Worm (Caenorhabditis elegans) whole organism, L4 larva: ENCODE measurements around the gene tra-4.

Experiments used
- D1046.2 ChIP-seq: fragments of 200-800 bp; sonication (Bioruptor generic); IDR thresholded peaks from 2 replicates; pipeline ENCODE4 v1.3.6; 2022; ENCODE audit warnings: missing genetic modification characterization, missing compliant biosample characterization
- F44E2.7 ChIP-seq: fragments of 200-800 bp; sonication (Bioruptor generic); IDR thresholded peaks from 2 replicates; pipeline ENCODE4 v2.1.2; 2022; ENCODE audit warnings: missing genetic modification characterization, missing compliant biosample characterization
- R02D3.7 ChIP-seq: fragments of 150-350 bp; sonication (generic microtip); optimal IDR thresholded peaks from 3 replicates; lab custom pipeline; 2014; ENCODE audit warnings: missing biosample characterization, missing genetic modification characterization
- T20F7.1 ChIP-seq: fragments of 200-800 bp; sonication (Bioruptor generic); optimal IDR thresholded peaks from 2 replicates; lab custom pipeline; 2018; ENCODE audit warnings: mild to moderate bottlenecking, missing genetic modification characterization, missing compliant biosample characterization
- T26A8.4 ChIP-seq: fragments of 200-800 bp; sonication (Bioruptor generic); IDR thresholded peaks from 2 replicates; pipeline ENCODE4 v1.3.6; 2022; ENCODE audit warnings: missing genetic modification characterization, missing compliant biosample characterization
- Y105C5A.15 ChIP-seq: fragments of 200-800 bp; sonication (Bioruptor generic); IDR thresholded peaks from 2 replicates; pipeline ENCODE4 v1.3.6; 2022; ENCODE audit warnings: missing genetic modification characterization, missing compliant biosample characterization
- Y48G9A.11 ChIP-seq: fragments of 200-800 bp; sonication (Bioruptor generic); IDR thresholded peaks from 2 replicates; pipeline ENCODE4 v1.3.6; 2022; ENCODE audit warnings: missing genetic modification reagents, missing genetic modification characterization, missing compliant biosample characterization
- Y5F2A.4 ChIP-seq: fragments of 200-800 bp; sonication (Bioruptor generic); optimal IDR thresholded peaks from 2 replicates; lab custom pipeline; 2018; ENCODE audit warnings: mild to moderate bottlenecking, missing genetic modification characterization, missing compliant biosample characterization
- aly-2 ChIP-seq: sonication (generic microtip); optimal IDR thresholded peaks from 2 replicates; lab custom pipeline; 2018; ENCODE audit warnings: missing biosample characterization, missing genetic modification characterization
- ama-1 ChIP-seq: fragments of 150-350 bp; optimal IDR thresholded peaks from 2 replicates; lab custom pipeline; 2014; ENCODE audit warnings: inconsistent platforms, mixed read lengths
- ceh-28 ChIP-seq: fragments of 150-350 bp; optimal IDR thresholded peaks from 2 replicates; lab custom pipeline; 2014; ENCODE audit warnings: missing biosample characterization, missing genetic modification reagents, missing genetic modification characterization
- ceh-32 ChIP-seq: sonication (generic microtip); optimal IDR thresholded peaks from 2 replicates; lab custom pipeline; 2016; ENCODE audit warnings: mild to moderate bottlenecking, missing genetic modification characterization, missing compliant biosample characterization; ENCODE audit not compliant: poor library complexity
- ceh-62 ChIP-seq: sonication (generic microtip); optimal IDR thresholded peaks from 2 replicates; lab custom pipeline; 2017; ENCODE audit warnings: missing biosample characterization, missing genetic modification characterization
- ceh-82 ChIP-seq: sonication (generic microtip); optimal IDR thresholded peaks from 2 replicates; lab custom pipeline; 2017; ENCODE audit warnings: missing biosample characterization, missing genetic modification characterization
- cey-2 ChIP-seq: sonication (generic microtip); optimal IDR thresholded peaks from 3 replicates; lab custom pipeline; 2017; ENCODE audit warnings: missing genetic modification characterization, mild to moderate bottlenecking, missing compliant biosample characterization, antibody characterized with exemption, borderline replicate concordance; ENCODE audit not compliant: insufficient read depth
- ctbp-1 ChIP-seq: fragments of 200-800 bp; sonication (Bioruptor generic); IDR thresholded peaks from 2 replicates; pipeline ENCODE4 v1.3.6; 2022; ENCODE audit warnings: missing genetic modification reagents, missing genetic modification characterization, missing compliant biosample characterization
- daf-19 ChIP-seq: fragments of 200-800 bp; sonication (Bioruptor generic); conservative IDR thresholded peaks from 2 replicates; pipeline ENCODE4 v1.3.6; 2022; ENCODE audit warnings: missing genetic modification characterization, missing compliant biosample characterization
- dmd-8 ChIP-seq: fragments of 200-800 bp; sonication (Bioruptor generic); IDR thresholded peaks from 2 replicates; pipeline ENCODE4 v1.3.6; 2022; ENCODE audit warnings: missing genetic modification characterization, missing compliant biosample characterization
- dmd-9 ChIP-seq: fragments of 200-800 bp; sonication (Bioruptor generic); IDR thresholded peaks from 2 replicates; pipeline ENCODE4 v1.3.6; 2022; ENCODE audit warnings: missing genetic modification reagents, missing genetic modification characterization, missing compliant biosample characterization
- dpl-1 ChIP-seq: fragments of 150-350 bp; optimal IDR thresholded peaks from 2 replicates; lab custom pipeline; 2014; ENCODE audit warnings: missing biosample characterization, missing genetic modification reagents, missing genetic modification characterization
- egl-27 ChIP-seq: sonication (generic microtip); optimal IDR thresholded peaks from 3 replicates; lab custom pipeline; 2017; ENCODE audit warnings: missing biosample characterization, missing genetic modification reagents, missing genetic modification characterization
- egl-43 ChIP-seq: fragments of 200-800 bp; sonication (Bioruptor generic); IDR thresholded peaks from 2 replicates; pipeline ENCODE4 v1.3.6; 2022; ENCODE audit warnings: missing genetic modification reagents, missing genetic modification characterization, missing compliant biosample characterization
- fkh-10 ChIP-seq: fragments of 150-350 bp; optimal IDR thresholded peaks from 2 replicates; lab custom pipeline; 2014; ENCODE audit warnings: missing biosample characterization, missing genetic modification reagents, missing genetic modification characterization
- hif-1 ChIP-seq, 2 experiments: sonication (generic microtip); optimal IDR thresholded peaks; 2 replicates each; lab custom pipeline; 2016 to 2017; ENCODE audit warnings: missing compliant biosample characterization in 2 of 2, missing genetic modification characterization in 2 of 2, missing genetic modification reagents in 2 of 2, missing genotype in 2 of 2, mild to moderate bottlenecking in 1 of 2
- hlh-11 ChIP-seq: fragments of 200-800 bp; sonication (Bioruptor generic); optimal IDR thresholded peaks from 2 replicates; lab custom pipeline; 2018; ENCODE audit warnings: mild to moderate bottlenecking, missing genetic modification characterization, missing compliant biosample characterization
- lim-7 ChIP-seq: fragments of 200-800 bp; sonication (Bioruptor generic); IDR thresholded peaks from 2 replicates; pipeline ENCODE4 v1.3.6; 2022; ENCODE audit warnings: missing genetic modification characterization, missing compliant biosample characterization
- lin-13 ChIP-seq: fragments of 150-350 bp; optimal IDR thresholded peaks from 2 replicates; lab custom pipeline; 2014; ENCODE audit warnings: missing biosample characterization, missing genetic modification reagents, missing genetic modification characterization
- lin-39 ChIP-seq: fragments of 150-350 bp; optimal IDR thresholded peaks from 2 replicates; lab custom pipeline; 2014; ENCODE audit warnings: missing biosample characterization, missing genetic modification reagents, missing genetic modification characterization
- madf-9 ChIP-seq: fragments of 200-800 bp; sonication (Bioruptor generic); conservative IDR thresholded peaks from 2 replicates; pipeline ENCODE4 v1.3.6; 2022; ENCODE audit warnings: missing genetic modification reagents, missing genetic modification characterization, missing compliant biosample characterization
- mdt-29 ChIP-seq: fragments of 200-800 bp; sonication (Bioruptor generic); IDR thresholded peaks from 2 replicates; pipeline ENCODE4 v1.3.6; 2022; ENCODE audit warnings: missing genetic modification reagents, missing genetic modification characterization, missing compliant biosample characterization
- mep-1 ChIP-seq: fragments of 150-350 bp; sonication (generic microtip); optimal IDR thresholded peaks from 3 replicates; lab custom pipeline; 2014; ENCODE audit warnings: missing biosample characterization, missing genetic modification characterization
- mes-2 ChIP-seq: sonication (generic microtip); optimal IDR thresholded peaks from 2 replicates; lab custom pipeline; 2016; ENCODE audit warnings: missing genotype, mild to moderate bottlenecking, missing genetic modification characterization, missing compliant biosample characterization; ENCODE audit not compliant: poor library complexity, severe bottlenecking
- nhr-102 ChIP-seq: sonication (generic microtip); optimal IDR thresholded peaks from 2 replicates; lab custom pipeline; 2016; ENCODE audit warnings: mild to moderate bottlenecking, missing genetic modification characterization, moderate library complexity, missing compliant biosample characterization
- nhr-237 ChIP-seq: sonication (generic microtip); optimal IDR thresholded peaks from 2 replicates; lab custom pipeline; 2017; ENCODE audit warnings: missing biosample characterization, missing genetic modification characterization
- nhr-48 ChIP-seq: sonication (generic microtip); optimal IDR thresholded peaks from 2 replicates; lab custom pipeline; 2016; ENCODE audit warnings: mild to moderate bottlenecking, missing genetic modification characterization, missing compliant biosample characterization
- nhr-77 ChIP-seq: fragments of 150-350 bp; optimal IDR thresholded peaks from 2 replicates; lab custom pipeline; 2014; ENCODE audit warnings: missing biosample characterization, missing genetic modification characterization
- php-3 ChIP-seq: fragments of 200-800 bp; sonication (Bioruptor generic); IDR thresholded peaks from 2 replicates; pipeline ENCODE4 v1.3.6; 2022; ENCODE audit warnings: missing genetic modification reagents, missing genetic modification characterization, missing compliant biosample characterization
- pqm-1 ChIP-seq: sonication (generic microtip); optimal IDR thresholded peaks from 2 replicates; lab custom pipeline; 2017; ENCODE audit warnings: missing biosample characterization, missing genetic modification characterization
- saeg-2 ChIP-seq: fragments of 200-800 bp; sonication (Bioruptor generic); IDR thresholded peaks from 2 replicates; pipeline ENCODE4 v1.3.6; 2022; ENCODE audit warnings: missing genetic modification reagents, missing genetic modification characterization, missing compliant biosample characterization
- skn-1 ChIP-seq: fragments of 150-350 bp; optimal IDR thresholded peaks from 2 replicates; lab custom pipeline; 2014; ENCODE audit warnings: missing biosample characterization, missing genetic modification characterization
- snpc-4 ChIP-seq: fragments of 150-350 bp; optimal IDR thresholded peaks from 2 replicates; lab custom pipeline; 2014; ENCODE audit warnings: missing biosample characterization, missing genetic modification characterization
- spr-1 ChIP-seq: sonication (generic microtip); optimal IDR thresholded peaks from 2 replicates; lab custom pipeline; 2016; ENCODE audit warnings: mild to moderate bottlenecking, missing genetic modification characterization, missing compliant biosample characterization
- spr-3 ChIP-seq: fragments of 200-800 bp; sonication (Bioruptor generic); optimal IDR thresholded peaks from 2 replicates; lab custom pipeline; 2018; ENCODE audit warnings: mild to moderate bottlenecking, missing genetic modification characterization, missing compliant biosample characterization
- tra-1 ChIP-seq: fragments of 200-800 bp; sonication (Bioruptor generic); IDR thresholded peaks from 2 replicates; pipeline ENCODE4 v1.3.6; 2022; ENCODE audit warnings: missing genetic modification reagents, missing genetic modification characterization, missing compliant biosample characterization
- unc-130 ChIP-seq: sonication (generic microtip); optimal IDR thresholded peaks from 2 replicates; lab custom pipeline; 2016; ENCODE audit warnings: missing genetic modification reagents, missing genetic modification characterization, missing compliant biosample characterization
- zfp-3 ChIP-seq: fragments of 200-800 bp; sonication (Bioruptor generic); conservative IDR thresholded peaks from 2 replicates; pipeline ENCODE4 v1.3.6; 2022; ENCODE audit warnings: missing genetic modification reagents, missing genetic modification characterization, missing compliant biosample characterization
- ztf-7 ChIP-seq: fragments of 150-350 bp; optimal IDR thresholded peaks from 2 replicates; lab custom pipeline; 2014; ENCODE audit warnings: missing biosample characterization, missing genetic modification characterization

Gene tra-4

DNA sequence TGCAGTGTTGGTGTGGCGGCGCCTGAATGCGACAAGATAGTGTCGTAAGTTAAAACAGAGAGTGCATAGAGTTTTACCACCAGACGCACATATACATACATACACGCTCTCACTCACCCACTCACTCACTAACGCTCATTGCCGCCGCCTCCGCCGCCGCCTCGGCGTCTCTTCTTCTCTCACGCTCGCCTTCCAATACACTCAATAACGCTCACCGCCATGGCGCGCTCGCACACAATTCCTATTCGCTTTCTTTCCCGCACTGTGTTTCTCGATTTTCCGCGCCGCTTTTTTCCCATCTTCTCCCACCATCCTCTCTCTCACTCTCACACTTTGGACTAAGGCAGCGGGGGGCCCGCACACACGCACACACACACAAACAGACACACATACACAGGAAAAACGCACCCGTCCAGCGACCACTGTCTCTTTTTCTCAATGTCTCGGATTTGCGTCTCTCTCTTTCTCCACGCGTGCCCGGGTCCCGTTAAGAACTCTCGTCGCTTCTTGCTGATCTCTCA lies 5.0 kb downstream of the tra-4 start, which contains the start of gene kin-29 (continued):
- TF ChIP-seq daf-19 (GFP tag; lab: Robert Waterston, UW) (no peak), R02D3.7 (no peak), spr-3 (GFP tag; lab: Kevin White, UChicago) (peak; percentile 34), madf-9 (peak; percentile 90), zfp-3 (GFP tag; lab: Robert Waterston, UW) (no peak), ceh-32 (tag; lab: Kevin White, UChicago) (peak; percentile 46), dmd-9 (GFP tag; lab: Robert Waterston, UW) (peak; percentile 62; the same call in 1 of the 2 replicates), D1046.2 (GFP tag; lab: Robert Waterston, UW) (no peak), mep-1 (peak; percentile 92), cey-2 (no peak), ceh-82 (tag; lab: Kevin White, UChicago) (no peak), mdt-29 (GFP tag; lab: Robert Waterston, UW) (no peak), ceh-28 (tag; lab: Kevin White, UChicago) (peak; percentile 62), ama-1 (lab: Kevin White, UChicago) (peak; percentile 23), Y105C5A.15 (GFP tag; lab: Robert Waterston, UW) (no peak), T20F7.1 (peak; percentile 57), nhr-48 (tag; lab: Kevin White, UChicago) (peak; percentile 80), Y5F2A.4 (GFP tag; lab: Kevin White, UChicago) (no peak), saeg-2 (GFP tag; lab: Robert Waterston, UW) (0 out of 2 replicates have a peak, but pooled peaks have one; percentile 40), aly-2 (tag; lab: Kevin White, UChicago) (no peak), nhr-77 (tag; lab: Kevin White, UChicago) (peak; percentile 67), nhr-102 (tag; lab: Kevin White, UChicago) (peak; percentile 64), ctbp-1 (GFP tag; lab: Robert Waterston, UW) (peak; percentile 89), ztf-7 (tag; lab: Kevin White, UChicago) (peak; percentile 31), T26A8.4 (GFP tag; lab: Robert Waterston, UW) (peak; percentile 82), hif-1 (tag; optimal IDR thresholded peaks at IDR 0.05; lab: Kevin White, UChicago) (peak; percentile 45 to 90), egl-27 (tag; lab: Kevin White, UChicago) (no peak), ceh-62 (tag; lab: Kevin White, UChicago) (no peak), lin-13 (GFP tag; lab: Kevin White, UChicago) (peak; percentile 56), lin-39 (tag; lab: Kevin White, UChicago) (no peak), fkh-10 (GFP tag; lab: Kevin White, UChicago) (peak; percentile 93), mes-2 (tag; lab: Kevin White, UChicago) (peak; percentile 65), nhr-237 (tag; lab: Kevin White, UChicago) (peak; percentile 8), dmd-8 (no peak), pqm-1 (tag; lab: Kevin White, UChicago) (peak; percentile 24), egl-43 (GFP tag; lab: Robert Waterston, UW) (peak; percentile 82), F44E2.7 (GFP tag; lab: Robert Waterston, UW) (no peak), Y48G9A.11 (GFP tag; lab: Robert Waterston, UW) (no peak)

- TF ChIP-seq dmd-9 (GFP tag; lab: Robert Waterston, UW) (no peak), hlh-11 (peak; percentile 31), php-3 (GFP tag; lab: Robert Waterston, UW) (0 out of 2 replicates have a peak, but pooled peaks have one; percentile 13), tra-1 (GFP tag; lab: Robert Waterston, UW) (0 out of 2 replicates have a peak, but pooled peaks have one; percentile 42), nhr-102 (tag; lab: Kevin White, UChicago) (peak; percentile 12), unc-130 (GFP tag; lab: Kevin White, UChicago) (no peak), aly-2 (tag; lab: Kevin White, UChicago) (no peak), T26A8.4 (GFP tag; lab: Robert Waterston, UW) (0 out of 2 replicates have a peak, but pooled peaks have one; percentile 32), snpc-4 (tag; lab: Kevin White, UChicago) (peak; percentile 72), dpl-1 (GFP tag; lab: Kevin White, UChicago) (no peak), ceh-28 (tag; lab: Kevin White, UChicago) (no peak), hif-1 (tag; optimal IDR thresholded peaks at IDR 0.05; lab: Kevin White, UChicago) (peak in 1 of 2 experiments; percentile 28), lim-7 (GFP tag; lab: Robert Waterston, UW) (0 out of 2 replicates have a peak, but pooled peaks have one; percentile 23), saeg-2 (GFP tag; lab: Robert Waterston, UW) (no peak), spr-1 (tag; lab: Kevin White, UChicago) (no peak), skn-1 (tag; lab: Kevin White, UChicago) (no peak), egl-43 (GFP tag; lab: Robert Waterston, UW) (peak; percentile 74)
Observed at ce11 chrX:2843508-2843907, 13.9 kb downstream of the tra-4 start.
